Worm (Caenorhabditis elegans) whole organism, mixed stage, embryonic: Measurements from ENCODE around the gene pup-2.

Experiments
- M03D4.4 ChIP-seq: sonication (generic microtip); optimal IDR thresholded peaks from 2 replicates; lab custom pipeline; 2017; ENCODE audit warnings: mild to moderate bottlenecking, missing genetic modification characterization, missing compliant biosample characterization
- bed-3 ChIP-seq: fragments of 200-800 bp; sonication (Bioruptor generic); optimal IDR thresholded peaks from 3 replicates; lab custom pipeline; 2018; ENCODE audit warnings: mild to moderate bottlenecking, missing genetic modification characterization, moderate library complexity, missing compliant biosample characterization
- ceh-39 ChIP-seq: fragments of 150-350 bp; optimal IDR thresholded peaks from 2 replicates; lab custom pipeline; 2014; ENCODE audit warnings: missing biosample characterization, missing genetic modification characterization
- ceh-43 ChIP-seq: fragments of 200-800 bp; sonication (Bioruptor generic); optimal IDR thresholded peaks from 2 replicates; lab custom pipeline; 2018; ENCODE audit warnings: mild to moderate bottlenecking, missing genetic modification characterization, moderate library complexity, missing compliant biosample characterization
- ceh-83 ChIP-seq: fragments of 200-800 bp; sonication (Bioruptor generic); optimal IDR thresholded peaks from 2 replicates; lab custom pipeline; 2018; ENCODE audit warnings: mild to moderate bottlenecking, missing genetic modification characterization, missing compliant biosample characterization
- ces-1 ChIP-seq: fragments of 150-350 bp; optimal IDR thresholded peaks from 2 replicates; lab custom pipeline; 2014; ENCODE audit warnings: missing biosample characterization, missing genetic modification reagents, missing genetic modification characterization
- cnd-1 ChIP-seq: fragments of 200-800 bp; sonication (Bioruptor generic); optimal IDR thresholded peaks from 2 replicates; lab custom pipeline; 2018; ENCODE audit warnings: mild to moderate bottlenecking, missing genetic modification characterization, missing compliant biosample characterization
- drap-1 ChIP-seq: fragments of 200-800 bp; sonication (Bioruptor generic); optimal IDR thresholded peaks from 3 replicates; lab custom pipeline; 2018; ENCODE audit warnings: mild to moderate bottlenecking, missing genetic modification characterization, missing compliant biosample characterization
- elt-1 ChIP-seq: sonication (generic microtip); optimal IDR thresholded peaks from 2 replicates; lab custom pipeline; 2017; ENCODE audit warnings: missing genetic modification characterization, mild to moderate bottlenecking, missing compliant biosample characterization, antibody characterized with exemption, moderate library complexity, borderline replicate concordance; ENCODE audit not compliant: insufficient read depth
- elt-3 ChIP-seq: fragments of 150-350 bp; optimal IDR thresholded peaks from 2 replicates; lab custom pipeline; 2014; ENCODE audit warnings: missing biosample characterization, missing genetic modification characterization
- flh-1 ChIP-seq: fragments of 200-800 bp; sonication (Bioruptor generic); optimal IDR thresholded peaks from 2 replicates; lab custom pipeline; 2018; ENCODE audit warnings: mild to moderate bottlenecking, missing genetic modification characterization, moderate library complexity, missing compliant biosample characterization
- ham-2 ChIP-seq: fragments of 200-800 bp; sonication (Bioruptor generic); optimal IDR thresholded peaks from 2 replicates; lab custom pipeline; 2018; ENCODE audit warnings: mild to moderate bottlenecking, missing genetic modification characterization, missing compliant biosample characterization
- hlh-1 ChIP-seq: fragments of 150-350 bp; optimal IDR thresholded peaks from 2 replicates; lab custom pipeline; 2014; ENCODE audit warnings: missing biosample characterization, missing genetic modification reagents, missing genetic modification characterization
- lin-13 ChIP-seq: fragments of 150-350 bp; optimal IDR thresholded peaks from 2 replicates; lab custom pipeline; 2014; ENCODE audit warnings: missing biosample characterization, missing genetic modification characterization
- lin-32 ChIP-seq: fragments of 200-800 bp; sonication (Bioruptor generic); optimal IDR thresholded peaks from 2 replicates; lab custom pipeline; 2018; ENCODE audit warnings: mild to moderate bottlenecking, missing genetic modification characterization, missing compliant biosample characterization
- mab-5 ChIP-seq: fragments of 150-350 bp; optimal IDR thresholded peaks from 2 replicates; lab custom pipeline; 2014; ENCODE audit warnings: missing biosample characterization, missing genetic modification characterization
- mep-1 ChIP-seq: fragments of 150-350 bp; optimal IDR thresholded peaks from 2 replicates; lab custom pipeline; 2017; ENCODE audit warnings: missing biosample characterization, missing genetic modification reagents, missing genetic modification characterization, inconsistent platforms
- mls-2 ChIP-seq: sonication (generic microtip); optimal IDR thresholded peaks from 2 replicates; lab custom pipeline; 2016; ENCODE audit warnings: mild to moderate bottlenecking, missing genetic modification characterization, moderate library complexity, missing compliant biosample characterization
- nhr-12 ChIP-seq: fragments of 150-350 bp; optimal IDR thresholded peaks from 2 replicates; lab custom pipeline; 2014; ENCODE audit warnings: missing biosample characterization, missing genetic modification characterization
- nhr-2 ChIP-seq: fragments of 150-350 bp; optimal IDR thresholded peaks from 2 replicates; lab custom pipeline; 2014; ENCODE audit warnings: missing biosample characterization, missing genetic modification characterization
- nhr-237 ChIP-seq: fragments of 150-350 bp; optimal IDR thresholded peaks from 2 replicates; lab custom pipeline; 2014; ENCODE audit warnings: missing biosample characterization, missing genetic modification characterization
- nhr-28 ChIP-seq: fragments of 150-350 bp; optimal IDR thresholded peaks from 2 replicates; lab custom pipeline; 2014; ENCODE audit warnings: missing biosample characterization, missing genetic modification characterization
- nhr-76 ChIP-seq: sonication (generic microtip); optimal IDR thresholded peaks from 2 replicates; lab custom pipeline; 2017; ENCODE audit warnings: missing biosample characterization, missing genetic modification characterization
- sem-2 ChIP-seq: fragments of 200-800 bp; sonication (Bioruptor generic); optimal IDR thresholded peaks from 2 replicates; lab custom pipeline; 2018; ENCODE audit warnings: mild to moderate bottlenecking, missing genetic modification characterization, missing compliant biosample characterization
- tbx-8 ChIP-seq: fragments of 200-800 bp; sonication (Bioruptor generic); optimal IDR thresholded peaks from 2 replicates; lab custom pipeline; 2018; ENCODE audit warnings: mild to moderate bottlenecking, missing genetic modification characterization, moderate library complexity, missing compliant biosample characterization
- unc-120 ChIP-seq: sonication (generic microtip); optimal IDR thresholded peaks from 2 replicates; lab custom pipeline; 2017; ENCODE audit warnings: missing genetic modification characterization, missing compliant biosample characterization; ENCODE audit not compliant: poor library complexity, severe bottlenecking
- unc-62 ChIP-seq: fragments of 150-350 bp; optimal IDR thresholded peaks from 2 replicates; lab custom pipeline; 2014; ENCODE audit warnings: missing biosample characterization, missing genetic modification reagents, missing genetic modification characterization
- zip-8 ChIP-seq: fragments of 150-350 bp; optimal IDR thresholded peaks from 2 replicates; lab custom pipeline; 2014; ENCODE audit warnings: missing biosample characterization, missing genetic modification characterization
- ztf-11 ChIP-seq: fragments of 150-350 bp; optimal IDR thresholded peaks from 2 replicates; lab custom pipeline; 2014; ENCODE audit warnings: missing biosample characterization, missing genetic modification characterization

pup-2 gene

ce11 chrIII:5159505-5159904 lies 26.2 kb upstream of the pup-2 start, which contains the start of gene T10F2.5:
TSS of gene T10F2.5 (minus strand) at chrIII:5159605.
- TF ChIP-seq nhr-12 (tag; lab: Kevin White, UChicago) = no peak
- no peak for TF ChIP-seq bed-3
- no peak for TF ChIP-seq nhr-28 (tag; lab: Kevin White, UChicago)
- TF ChIP-seq nhr-2 = no peak
- TF ChIP-seq nhr-76 (tag; lab: Kevin White, UChicago) = no peak
- no peak for TF ChIP-seq lin-32 (GFP tag; lab: Kevin White, UChicago)
- no peak for TF ChIP-seq nhr-237
- TF ChIP-seq flh-1 (GFP tag; lab: Kevin White, UChicago) = no peak
- TF ChIP-seq mls-2 (tag; lab: Kevin White, UChicago) = no peak
- no peak for TF ChIP-seq ceh-83 (GFP tag; lab: Kevin White, UChicago)
- TF ChIP-seq sem-2 (GFP tag; lab: Kevin White, UChicago) = no peak
- TF ChIP-seq lin-13 (tag; lab: Kevin White, UChicago) = no peak
- TF ChIP-seq, all 35 proteins: peak for 0

ce11 chrIII:5160803-5161202 lies 24.9 kb upstream of the pup-2 start:
- no peak for TF ChIP-seq mls-2 (tag; lab: Kevin White, UChicago)

ce11 chrIII:5162820-5163631 lies 22.7 kb upstream of the pup-2 start, which contains the start of gene gars-1:
TSS of gene gars-1 (minus strand) at chrIII:5163627.
- TF ChIP-seq ces-1 (peak; percentile 73), M03D4.4 (tag; lab: Kevin White, UChicago) (no peak), mep-1 (tag; lab: Kevin White, UChicago) (peak; percentile 30)

ce11 chrIII:5165211-5165610 lies 20.5 kb upstream of the pup-2 start, which contains the start of gene T10F2.2:
TSS of gene T10F2.2 (minus strand) at chrIII:5165311.
- no peak for TF ChIP-seq lin-32 (GFP tag; lab: Kevin White, UChicago)

- TF ChIP-seq zip-8 (tag; lab: Kevin White, UChicago) (no peak), unc-62 (GFP tag; lab: Kevin White, UChicago) (no peak), ceh-39 (tag; lab: Kevin White, UChicago) (no peak), ham-2 (GFP tag; lab: Kevin White, UChicago) (no peak), nhr-237 (no peak), ztf-11 (no peak), mls-2 (tag; lab: Kevin White, UChicago) (no peak), elt-1 (tag; lab: Kevin White, UChicago) (no peak), cnd-1 (tag; lab: Kevin White, UChicago) (no peak), drap-1 (GFP tag; lab: Kevin White, UChicago) (no peak)
These were observed 20.0 kb upstream of the pup-2 start for ce11 chrIII:5165745-5166144.

ce11 chrIII:5169699-5170098 lies 16.0 kb upstream of the pup-2 start, which contains the start of gene ulp-1:
TSS of gene ulp-1 (minus strand) at chrIII:5169799.
- TF ChIP-seq mab-5 (tag; lab: Kevin White, UChicago) (no peak), nhr-237 (no peak), unc-62 (GFP tag; lab: Kevin White, UChicago) (no peak), nhr-76 (tag; lab: Kevin White, UChicago) (no peak), ceh-43 (GFP tag; lab: Kevin White, UChicago) (no peak), cnd-1 (tag; lab: Kevin White, UChicago) (no peak), nhr-28 (tag; lab: Kevin White, UChicago) (no peak), hlh-1 (no peak), elt-3 (tag; lab: Kevin White, UChicago) (no peak), bed-3 (no peak), flh-1 (GFP tag; lab: Kevin White, UChicago) (no peak), tbx-8 (GFP tag; lab: Kevin White, UChicago) (no peak), mls-2 (tag; lab: Kevin White, UChicago) (no peak), mep-1 (tag; lab: Kevin White, UChicago) (no peak), nhr-12 (tag; lab: Kevin White, UChicago) (no peak), drap-1 (GFP tag; lab: Kevin White, UChicago) (no peak), ces-1 (no peak), unc-120 (tag; lab: Kevin White, UChicago) (no peak), ceh-39 (tag; lab: Kevin White, UChicago) (no peak), sem-2 (GFP tag; lab: Kevin White, UChicago) (no peak)
